Worm (Caenorhabditis elegans): ENCODE data around the gene F44E7.7.

Gene F44E7.7

ce11 chrV:5765081-5765480 lies 20.2 kb downstream of the F44E7.7 start, which contains the start of gene pgph-2:
TSS of gene pgph-2 (plus strand) at chrV:5765127.
- TF ChIP-seq ztf-16 (tag; optimal IDR thresholded peaks at IDR 0.05): no peak
- no peak for TF ChIP-seq unc-55 (GFP tag; optimal IDR thresholded peaks at IDR 0.05)
- TF ChIP-seq F13H6.1 (tag; optimal IDR thresholded peaks at IDR 0.05): no peak
- TF ChIP-seq ceh-24 (tag; optimal IDR thresholded peaks at IDR 0.05): no peak
- TF ChIP-seq fkh-10 (GFP tag; optimal IDR thresholded peaks at IDR 0.05): no peak
- no peak for TF ChIP-seq hlh-30 (tag; optimal IDR thresholded peaks at IDR 0.05; ENCODE audit: insufficient read depth)
- no peak for TF ChIP-seq ceh-2 (tag; optimal IDR thresholded peaks at IDR 0.05)
- TF ChIP-seq lin-11 (tag; optimal IDR thresholded peaks at IDR 0.05): no peak
- TF ChIP-seq ceh-48 (tag; optimal IDR thresholded peaks at IDR 0.05): no peak
- TF ChIP-seq Y22D7AL.16 (tag; optimal IDR thresholded peaks at IDR 0.05): no peak
- TF ChIP-seq sox-4 (tag; optimal IDR thresholded peaks at IDR 0.05): no peak
- no peak for TF ChIP-seq npax-4 (tag; optimal IDR thresholded peaks at IDR 0.05)
- TF ChIP-seq pag-3 (tag; optimal IDR thresholded peaks at IDR 0.05; ENCODE audit: borderline replicate concordance): no peak
- no peak for TF ChIP-seq dve-1 (tag; optimal IDR thresholded peaks at IDR 0.05)
- no peak for TF ChIP-seq ceh-30 (tag; optimal IDR thresholded peaks at IDR 0.05)
- no peak for TF ChIP-seq ceh-34 (tag; optimal IDR thresholded peaks at IDR 0.05)
- TF ChIP-seq sdc-2 (tag; optimal IDR thresholded peaks at IDR 0.05): no peak

ce11 chrV:5763787-5764186 lies 21.5 kb downstream of the F44E7.7 start, which contains the start of gene pgph-3:
TSS of gene pgph-3 (minus strand) at chrV:5763846.
- TF ChIP-seq ceh-48 (tag; optimal IDR thresholded peaks at IDR 0.05) (no peak), elt-2 (tag; optimal IDR thresholded peaks at IDR 0.05) (peak; percentile 52)

ce11 chrV:5760132-5760531 lies 25.1 kb downstream of the F44E7.7 start, which contains the start of gene C53A3.1:
TSS of gene C53A3.1 (minus strand) at chrV:5760232.
- TF ChIP-seq unc-86 (tag; optimal IDR thresholded peaks at IDR 0.05) (no peak), ref-2 (tag; optimal IDR thresholded peaks at IDR 0.05) (no peak), sox-4 (tag; optimal IDR thresholded peaks at IDR 0.05) (no peak), ceh-18 (tag; optimal IDR thresholded peaks at IDR 0.05) (no peak), madf-2 (tag; optimal IDR thresholded peaks at IDR 0.05) (no peak), gmeb-2 (tag; optimal IDR thresholded peaks at IDR 0.05) (no peak), pat-9 (tag; optimal IDR thresholded peaks at IDR 0.05) (no peak), dmd-4 (tag; optimal IDR thresholded peaks at IDR 0.05; ENCODE audit: borderline replicate concordance) (no peak), ceh-19 (GFP tag; optimal IDR thresholded peaks at IDR 0.05) (no peak), che-1 (tag; optimal IDR thresholded peaks at IDR 0.05) (no peak)

ce11 chrV:5758780-5759179 lies 26.5 kb downstream of the F44E7.7 start, which contains the start of gene C53A3.4:
TSS of gene C53A3.4 (minus strand) at chrV:5758880.
- TF ChIP-seq mec-3 (tag; optimal IDR thresholded peaks at IDR 0.05; ENCODE audit: borderline replicate concordance): no peak
- TF ChIP-seq sox-4 (tag; optimal IDR thresholded peaks at IDR 0.05): no peak
- TF ChIP-seq pha-2 (tag; optimal IDR thresholded peaks at IDR 0.05): no peak
- no peak for TF ChIP-seq fkh-6 (tag; optimal IDR thresholded peaks at IDR 0.05)
- no peak for TF ChIP-seq ceh-30 (tag; optimal IDR thresholded peaks at IDR 0.05)
- no peak for TF ChIP-seq odd-2 (tag; optimal IDR thresholded peaks at IDR 0.05)
- TF ChIP-seq ceh-9 (tag; optimal IDR thresholded peaks at IDR 0.05): no peak
- no peak for TF ChIP-seq ets-4 (tag; optimal IDR thresholded peaks at IDR 0.05)
- TF ChIP-seq ceh-6 (GFP tag; optimal IDR thresholded peaks at IDR 0.05): no peak

- no peak for TF ChIP-seq fax-1 (tag; optimal IDR thresholded peaks at IDR 0.05)
- no peak for TF ChIP-seq hlh-6 (tag; optimal IDR thresholded peaks at IDR 0.05)
- TF ChIP-seq ceh-14 (tag; optimal IDR thresholded peaks at IDR 0.05): no peak
- TF ChIP-seq ttx-3 (tag; optimal IDR thresholded peaks at IDR 0.05): no peak
- no peak for TF ChIP-seq tbx-7 (tag; optimal IDR thresholded peaks at IDR 0.05)
- no peak for TF ChIP-seq rnt-1 (tag; optimal IDR thresholded peaks at IDR 0.05)
- TF ChIP-seq fkh-6 (tag; optimal IDR thresholded peaks at IDR 0.05): no peak
- TF ChIP-seq ets-4 (tag; optimal IDR thresholded peaks at IDR 0.05): no peak
- no peak for TF ChIP-seq ref-2 (tag; optimal IDR thresholded peaks at IDR 0.05)
- TF ChIP-seq madf-2 (tag; optimal IDR thresholded peaks at IDR 0.05): no peak
- TF ChIP-seq K09A11.1 (tag; optimal IDR thresholded peaks at IDR 0.05; ENCODE audit: insufficient read depth): no peak
- no peak for TF ChIP-seq lin-11 (tag; optimal IDR thresholded peaks at IDR 0.05)
- TF ChIP-seq elt-2 (tag; optimal IDR thresholded peaks at IDR 0.05): no peak
- TF ChIP-seq mec-3 (tag; optimal IDR thresholded peaks at IDR 0.05; ENCODE audit: borderline replicate concordance): no peak
Measured at ce11 chrV:5756193-5756592, 29.1 kb downstream of the F44E7.7 start, which contains the start of gene C53A3.3. TSS of gene C53A3.3 (plus strand) at chrV:5756493.

Measured in whole organism, late embryonic.